Worm (Caenorhabditis elegans) whole organism, early embryonic: ENCODE measurements around the gene T25E12.6.

ENCODE experiments used
- B0310.2 ChIP-seq: sonication (generic microtip); optimal IDR thresholded peaks from 2 replicates; lab custom pipeline; 2016; ENCODE audit warnings: mild to moderate bottlenecking, missing genetic modification characterization, missing compliant biosample characterization
- F13C5.2 ChIP-seq: sonication (generic microtip); optimal IDR thresholded peaks from 2 replicates; lab custom pipeline; 2017; ENCODE audit warnings: mild to moderate bottlenecking, missing genetic modification characterization, inconsistent platforms, missing compliant biosample characterization
- aly-1 ChIP-seq: sonication (generic microtip); optimal IDR thresholded peaks from 2 replicates; lab custom pipeline; 2016; ENCODE audit warnings: missing genetic modification characterization, missing compliant biosample characterization
- ama-1 ChIP-seq: fragments of 150-350 bp; optimal IDR thresholded peaks from 2 replicates; lab custom pipeline; 2014
- ceh-13 ChIP-seq: fragments of 200-800 bp; sonication (Bioruptor generic); optimal IDR thresholded peaks from 2 replicates; lab custom pipeline; 2018; ENCODE audit warnings: mild to moderate bottlenecking, missing genetic modification characterization, missing compliant biosample characterization
- ceh-36 ChIP-seq: sonication (generic microtip); optimal IDR thresholded peaks from 2 replicates; lab custom pipeline; 2016; ENCODE audit warnings: missing genetic modification characterization, inconsistent platforms, missing compliant biosample characterization
- ets-7 ChIP-seq: sonication (generic microtip); optimal IDR thresholded peaks from 2 replicates; lab custom pipeline; 2016; ENCODE audit warnings: missing genotype, missing genetic modification characterization, missing compliant biosample characterization
- flt-1 ChIP-seq: fragments of 200-800 bp; sonication (Bioruptor generic); IDR thresholded peaks from 2 replicates; pipeline ENCODE4 v1.3.6; 2022; ENCODE audit warnings: missing genetic modification characterization, missing compliant biosample characterization
- hmbx-1 ChIP-seq: sonication (generic microtip); optimal IDR thresholded peaks from 2 replicates; lab custom pipeline; 2016; ENCODE audit warnings: mild to moderate bottlenecking, missing genetic modification characterization, missing compliant biosample characterization
- hmg-4 ChIP-seq: fragments of 200-800 bp; sonication (Bioruptor generic); optimal IDR thresholded peaks from 2 replicates; lab custom pipeline; 2018; ENCODE audit warnings: mild to moderate bottlenecking, missing genetic modification characterization, missing compliant biosample characterization
- hnd-1 ChIP-seq: sonication (generic microtip); optimal IDR thresholded peaks from 2 replicates; lab custom pipeline; 2016; ENCODE audit warnings: missing genetic modification characterization, missing compliant biosample characterization
- pes-1 ChIP-seq: fragments of 200-800 bp; sonication (Bioruptor generic); IDR thresholded peaks from 2 replicates; pipeline ENCODE4 v1.3.6; 2022; ENCODE audit warnings: missing genetic modification reagents, missing genetic modification characterization, missing compliant biosample characterization
- scrt-1 ChIP-seq: fragments of 200-800 bp; sonication (Bioruptor generic); IDR thresholded peaks from 2 replicates; pipeline ENCODE4 v1.3.6; 2022; ENCODE audit warnings: missing genetic modification characterization, missing compliant biosample characterization
- sea-1 ChIP-seq: fragments of 200-800 bp; sonication (Bioruptor generic); conservative IDR thresholded peaks from 2 replicates; pipeline ENCODE4 v1.3.6; 2022; ENCODE audit warnings: missing genetic modification characterization, missing compliant biosample characterization
- tbx-11 ChIP-seq: fragments of 200-800 bp; sonication (Bioruptor generic); IDR thresholded peaks from 2 replicates; pipeline ENCODE4 v1.3.6; 2022; ENCODE audit warnings: missing genetic modification characterization, missing compliant biosample characterization
- tbx-37 ChIP-seq: fragments of 200-800 bp; sonication (Bioruptor generic); conservative IDR thresholded peaks from 2 replicates; pipeline ENCODE4 v1.3.6; 2022; ENCODE audit warnings: missing genetic modification reagents, missing genetic modification characterization, missing compliant biosample characterization
- tra-4 ChIP-seq: sonication (generic microtip); optimal IDR thresholded peaks from 2 replicates; lab custom pipeline; 2017; ENCODE audit warnings: missing genetic modification characterization, missing compliant biosample characterization

Gene T25E12.6

DNA sequence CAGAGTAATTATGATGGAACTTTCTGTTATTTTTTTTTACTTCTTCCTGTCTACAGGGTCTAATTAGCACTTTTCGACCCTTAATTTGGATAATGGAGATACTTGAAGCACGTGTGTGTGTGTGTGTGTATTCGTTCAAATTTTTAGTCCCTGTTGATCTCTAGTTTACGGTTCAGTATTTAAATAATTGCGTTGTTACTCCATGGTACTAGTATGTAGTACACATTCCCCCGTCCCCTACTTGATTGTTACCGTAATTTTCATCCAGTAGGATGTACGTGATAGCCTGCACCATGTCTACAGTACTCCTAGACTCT lies 37.0 kb downstream of the T25E12.6 start:
- TF ChIP-seq B0310.2 (no peak), flt-1 (GFP tag; lab: Robert Waterston, UW) (no peak), scrt-1 (GFP tag; lab: Robert Waterston, UW) (no peak), tbx-37 (GFP tag; lab: Robert Waterston, UW) (no peak), ceh-13 (GFP tag; lab: Kevin White, UChicago) (no peak), ets-7 (tag; lab: Kevin White, UChicago) (no peak), ceh-36 (tag; lab: Kevin White, UChicago) (no peak), ama-1 (lab: Kevin White, UChicago) (no peak), aly-1 (tag; lab: Kevin White, UChicago) (no peak), hmg-4 (GFP tag; lab: Kevin White, UChicago) (no peak), tbx-11 (GFP tag; lab: Robert Waterston, UW) (no peak), hmbx-1 (no peak), tra-4 (tag; lab: Kevin White, UChicago) (no peak), pes-1 (GFP tag; lab: Robert Waterston, UW) (no peak)

DNA sequence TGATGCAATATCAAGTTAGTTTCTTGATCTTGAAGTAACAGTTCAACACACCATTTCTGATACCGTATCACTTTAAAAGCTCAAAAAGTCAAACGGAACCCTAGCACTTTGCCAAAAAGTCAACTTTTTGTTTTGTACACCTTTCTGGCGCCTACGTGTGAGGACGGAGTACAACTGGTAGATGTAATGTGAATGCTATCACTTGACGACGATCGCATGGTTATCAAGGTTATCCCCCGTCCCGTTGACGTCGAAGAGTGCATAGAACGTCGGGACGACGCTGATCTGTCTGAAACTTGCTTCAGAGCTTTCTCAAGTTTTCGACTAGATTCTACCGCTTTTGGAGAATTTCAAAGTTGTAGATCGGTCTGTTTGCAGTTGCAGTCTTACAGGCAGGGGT lies 37.7 kb downstream of the T25E12.6 start:
- TF ChIP-seq scrt-1 (GFP tag; lab: Robert Waterston, UW) (no peak), ets-7 (tag; lab: Kevin White, UChicago) (no peak), hmbx-1 (no peak), B0310.2 (no peak), ama-1 (lab: Kevin White, UChicago) (no peak)

DNA sequence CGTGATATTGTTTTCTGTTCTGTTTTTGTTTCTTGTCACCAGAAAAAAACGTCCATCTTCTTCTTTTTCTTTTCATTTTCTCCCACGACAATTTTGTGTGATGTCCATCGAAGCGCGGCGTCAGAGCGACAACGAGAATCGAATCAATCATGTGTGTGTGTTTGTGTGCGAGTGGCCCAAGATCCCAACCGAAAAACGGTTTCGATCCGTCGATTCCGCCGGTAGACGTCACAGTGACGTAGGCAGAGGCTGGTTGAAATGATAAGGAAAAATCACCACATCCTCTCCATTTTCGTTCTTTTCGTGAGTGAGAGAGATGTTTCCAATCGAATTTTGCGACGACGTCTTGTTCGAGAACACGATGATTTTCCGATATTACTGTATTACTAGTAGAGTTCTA lies 38.3 kb downstream of the T25E12.6 start:
- TF ChIP-seq aly-1 (tag; lab: Kevin White, UChicago): no peak
- TF ChIP-seq tbx-37 (GFP tag; lab: Robert Waterston, UW): no peak
- TF ChIP-seq tbx-11 (GFP tag; lab: Robert Waterston, UW): no peak
- no peak for TF ChIP-seq ets-7 (tag; lab: Kevin White, UChicago)
- no peak for TF ChIP-seq F13C5.2 (tag; lab: Kevin White, UChicago)
- TF ChIP-seq B0310.2: no peak
- TF ChIP-seq hmg-4 (GFP tag; lab: Kevin White, UChicago): no peak
- no peak for TF ChIP-seq ceh-13 (GFP tag; lab: Kevin White, UChicago)
- no peak for TF ChIP-seq pes-1 (GFP tag; lab: Robert Waterston, UW)
- no peak for TF ChIP-seq scrt-1 (GFP tag; lab: Robert Waterston, UW)

DNA sequence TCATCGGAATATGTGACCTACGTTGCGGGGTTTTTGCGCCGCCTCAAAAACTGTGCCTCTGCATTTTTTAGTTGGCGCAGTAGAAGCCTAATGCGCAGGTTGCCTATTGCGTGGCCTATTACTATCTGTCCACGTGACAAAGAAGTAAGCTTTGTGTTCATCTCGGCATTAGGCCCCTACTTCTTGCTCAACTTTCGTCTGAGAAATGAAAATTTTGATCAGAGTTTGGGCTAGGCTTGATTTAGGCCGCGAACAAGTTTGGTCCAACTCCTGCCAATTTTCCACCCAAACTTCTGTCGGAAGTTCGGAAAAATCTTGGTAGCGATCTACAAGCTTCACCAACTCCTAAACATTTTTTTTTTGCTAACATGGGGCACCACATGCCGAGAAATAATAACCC lies 39.8 kb downstream of the T25E12.6 start:
- TF ChIP-seq hmg-4 (GFP tag; lab: Kevin White, UChicago) (no peak), flt-1 (GFP tag; lab: Robert Waterston, UW) (no peak), ceh-13 (GFP tag; lab: Kevin White, UChicago) (no peak)

DNA sequence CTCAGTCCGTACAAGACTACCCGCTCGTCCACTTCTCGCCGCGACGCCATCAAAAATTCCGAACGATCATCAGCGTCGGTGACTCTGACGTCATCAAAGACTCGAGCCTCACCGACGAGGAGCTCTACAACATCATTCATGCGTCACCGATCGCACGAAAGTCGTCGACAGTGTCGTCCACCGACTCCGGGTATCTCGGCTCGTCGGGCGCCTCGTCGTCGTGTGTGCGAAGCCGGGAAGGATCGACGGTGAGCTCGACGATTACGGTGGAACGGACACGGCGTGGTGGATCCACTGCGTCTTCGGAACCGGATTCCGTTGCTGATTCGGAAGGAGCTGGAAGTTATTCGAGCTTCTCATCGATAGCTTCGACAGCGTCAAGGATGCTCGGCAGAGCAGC lies 42.6 kb downstream of the T25E12.6 start:
- TF ChIP-seq hmg-4 (GFP tag; lab: Kevin White, UChicago) (no peak), hmbx-1 (no peak), pes-1 (GFP tag; lab: Robert Waterston, UW) (no peak), aly-1 (tag; lab: Kevin White, UChicago) (no peak), ceh-13 (GFP tag; lab: Kevin White, UChicago) (no peak), F13C5.2 (tag; lab: Kevin White, UChicago) (no peak), B0310.2 (no peak), tra-4 (tag; lab: Kevin White, UChicago) (no peak), ama-1 (lab: Kevin White, UChicago) (no peak), ets-7 (tag; lab: Kevin White, UChicago) (no peak), scrt-1 (GFP tag; lab: Robert Waterston, UW) (no peak), tbx-11 (GFP tag; lab: Robert Waterston, UW) (no peak)

DNA sequence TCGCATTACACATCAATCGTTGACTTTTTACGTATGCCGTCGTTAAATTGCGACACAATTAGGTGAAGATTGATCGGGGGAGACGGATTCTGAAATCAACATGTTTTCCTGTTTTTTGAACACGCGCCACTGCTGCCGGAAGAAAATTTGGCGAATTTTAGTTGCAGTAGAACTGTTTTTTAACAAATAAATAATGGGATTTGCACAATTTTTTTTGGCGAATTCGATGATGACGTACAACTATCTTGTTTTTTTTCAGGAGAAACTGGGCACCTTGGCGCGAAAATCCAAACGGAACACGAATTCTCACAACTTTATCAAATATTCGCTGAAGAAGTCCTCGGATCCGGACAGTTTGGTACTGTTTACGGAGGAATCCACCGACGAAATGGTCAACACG lies 43.8 kb downstream of the T25E12.6 start:
- TF ChIP-seq ets-7 (tag; lab: Kevin White, UChicago) (no peak), sea-1 (GFP tag; lab: Robert Waterston, UW) (no peak), ceh-36 (tag; lab: Kevin White, UChicago) (no peak), scrt-1 (GFP tag; lab: Robert Waterston, UW) (no peak), F13C5.2 (tag; lab: Kevin White, UChicago) (no peak), B0310.2 (no peak), hnd-1 (tag; lab: Kevin White, UChicago) (no peak), tra-4 (tag; lab: Kevin White, UChicago) (no peak), tbx-37 (GFP tag; lab: Robert Waterston, UW) (no peak), ama-1 (lab: Kevin White, UChicago) (no peak), hmbx-1 (no peak), hmg-4 (GFP tag; lab: Kevin White, UChicago) (no peak), aly-1 (tag; lab: Kevin White, UChicago) (no peak), pes-1 (GFP tag; lab: Robert Waterston, UW) (no peak), ceh-13 (GFP tag; lab: Kevin White, UChicago) (no peak), tbx-11 (GFP tag; lab: Robert Waterston, UW) (no peak), flt-1 (GFP tag; lab: Robert Waterston, UW) (no peak)

DNA sequence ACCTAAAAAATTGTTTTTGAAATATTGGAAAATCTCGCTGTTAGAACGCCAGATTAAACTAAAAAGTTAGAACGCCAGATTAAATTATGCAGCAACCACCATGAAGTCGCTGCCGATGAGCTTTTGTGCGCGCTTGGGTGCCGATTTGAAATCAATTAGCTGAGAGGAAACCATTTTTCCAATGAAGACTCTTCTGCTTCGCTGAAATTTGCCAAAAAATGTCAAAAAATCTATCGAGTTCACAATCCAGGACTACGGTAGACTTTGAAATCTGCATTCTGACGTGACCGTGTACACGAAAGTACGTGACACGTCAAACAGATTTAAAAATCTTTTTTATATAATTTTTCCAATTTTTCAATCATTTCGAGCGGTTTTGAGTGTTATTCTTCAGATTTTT lies 46.7 kb downstream of the T25E12.6 start, which contains the start of gene immt-2:
Gene immt-2, plus strand, starts transcription at position 301 of the 400 bp plus-strand sequence.
- TF ChIP-seq hnd-1 (tag; lab: Kevin White, UChicago) (no peak), F13C5.2 (tag; lab: Kevin White, UChicago) (no peak), flt-1 (GFP tag; lab: Robert Waterston, UW) (no peak), ceh-13 (GFP tag; lab: Kevin White, UChicago) (no peak), sea-1 (GFP tag; lab: Robert Waterston, UW) (no peak), pes-1 (GFP tag; lab: Robert Waterston, UW) (no peak), tbx-11 (GFP tag; lab: Robert Waterston, UW) (no peak), tbx-37 (GFP tag; lab: Robert Waterston, UW) (no peak), hmbx-1 (no peak), ama-1 (lab: Kevin White, UChicago) (no peak), ets-7 (tag; lab: Kevin White, UChicago) (no peak), scrt-1 (GFP tag; lab: Robert Waterston, UW) (no peak), ceh-36 (tag; lab: Kevin White, UChicago) (no peak), hmg-4 (GFP tag; lab: Kevin White, UChicago) (no peak), aly-1 (tag; lab: Kevin White, UChicago) (no peak), B0310.2 (no peak), tra-4 (tag; lab: Kevin White, UChicago) (no peak)
